Worm (Caenorhabditis elegans): ENCODE data around the gene flp-34.

DNA sequence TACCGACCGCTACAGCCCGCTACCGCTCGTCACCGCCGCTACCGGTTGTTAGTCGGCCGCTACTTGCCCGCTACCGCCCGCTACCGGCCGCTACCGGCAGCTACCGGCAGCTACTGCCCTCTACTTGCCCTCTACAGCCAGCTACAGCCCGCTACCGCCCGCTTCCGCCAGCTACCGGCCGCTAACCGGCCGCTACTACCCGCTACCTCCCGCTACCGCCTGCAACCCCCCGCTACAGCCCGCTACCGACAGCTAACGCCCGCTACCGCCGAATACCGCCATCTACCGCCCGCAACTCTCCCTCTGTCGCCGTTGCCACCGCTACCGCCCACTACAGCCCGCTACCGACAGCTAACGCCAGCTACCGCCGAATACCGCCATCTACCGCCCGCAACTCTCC is 11.7 kb downstream of the flp-34 start:
- no peak for TF ChIP-seq ama-1 (optimal IDR thresholded peaks at IDR 0.05)
- no peak for TF ChIP-seq tbx-11 (GFP tag; IDR thresholded peaks at IDR 0.05)
- TF ChIP-seq B0310.2 (tag; optimal IDR thresholded peaks at IDR 0.05), result no peak
- TF ChIP-seq aly-1 (tag; optimal IDR thresholded peaks at IDR 0.05), result no peak
- TF ChIP-seq ceh-36 (tag; optimal IDR thresholded peaks at IDR 0.05), result no peak
- no peak for TF ChIP-seq sea-1 (GFP tag; conservative IDR thresholded peaks at IDR 0.05)
- TF ChIP-seq flt-1 (GFP tag; IDR thresholded peaks at IDR 0.05), result no peak
- TF ChIP-seq hmbx-1 (tag; optimal IDR thresholded peaks at IDR 0.05), result no peak
- TF ChIP-seq hmg-4 (GFP tag; optimal IDR thresholded peaks at IDR 0.05), result no peak
- TF ChIP-seq ceh-13 (GFP tag; optimal IDR thresholded peaks at IDR 0.05), result no peak

Data from whole organism, early embryonic.